Worm (Caenorhabditis elegans): Measurements from ENCODE around the gene ppgn-1.

ppgn-1 gene

ce11 chrIV:2307374-2307773 is 41.3 kb downstream of the ppgn-1 start:
- no peak for TF ChIP-seq elt-3 (tag; optimal IDR thresholded peaks at IDR 0.05)
- TF ChIP-seq egl-27 (tag; optimal IDR thresholded peaks at IDR 0.05) = no peak
- no peak for TF ChIP-seq nhr-12 (tag; optimal IDR thresholded peaks at IDR 0.05)
- no peak for TF ChIP-seq Y55F3AM.14 (GFP tag; optimal IDR thresholded peaks at IDR 0.05)
- no peak for TF ChIP-seq nhr-77 (tag; optimal IDR thresholded peaks at IDR 0.05)
- no peak for TF ChIP-seq R02D3.7 (tag; optimal IDR thresholded peaks at IDR 0.05)
- no peak for TF ChIP-seq ztf-11 (tag; optimal IDR thresholded peaks at IDR 0.05)
- no peak for TF ChIP-seq ceh-82 (tag; optimal IDR thresholded peaks at IDR 0.05)
- no peak for TF ChIP-seq unc-55 (GFP tag; optimal IDR thresholded peaks at IDR 0.05)
- TF ChIP-seq sem-4 (tag; optimal IDR thresholded peaks at IDR 0.05) = no peak
- TF ChIP-seq blmp-1 (tag; optimal IDR thresholded peaks at IDR 0.05; ENCODE audit: insufficient read depth) = no peak
- TF ChIP-seq sma-3 (GFP tag; optimal IDR thresholded peaks at IDR 0.05) = no peak
- TF ChIP-seq nhr-129 (tag; optimal IDR thresholded peaks at IDR 0.05) = no peak
- no peak for TF ChIP-seq mdl-1 (tag; optimal IDR thresholded peaks at IDR 0.05)
- no peak for TF ChIP-seq crh-2 (tag; optimal IDR thresholded peaks at IDR 0.05)
- TF ChIP-seq fos-1 (tag; optimal IDR thresholded peaks at IDR 0.05) = no peak
- TF ChIP-seq nhr-25 (tag; optimal IDR thresholded peaks at IDR 0.05) = no peak

DNA sequence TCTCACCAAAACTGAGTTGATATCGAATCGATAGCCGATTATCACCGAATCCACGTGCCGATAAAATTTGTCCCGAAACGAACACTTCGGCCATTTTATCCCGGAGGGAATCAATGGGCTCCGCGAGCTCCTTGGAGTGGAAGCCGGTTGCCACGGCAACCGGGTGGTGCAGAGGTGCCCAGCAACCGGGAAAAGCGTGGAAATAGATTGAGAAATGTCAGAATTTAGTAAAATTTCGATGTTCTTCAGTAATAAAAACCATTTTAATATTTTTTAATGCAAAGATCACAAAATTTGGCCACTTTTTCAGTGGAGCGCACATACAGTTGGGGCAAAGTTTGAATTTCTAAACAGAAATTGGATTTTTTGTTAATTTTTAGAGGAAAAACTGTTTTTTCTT is 42.3 kb downstream of the ppgn-1 start, which contains the start of gene mksr-2:
TSS of gene mksr-2 (minus strand) at position 101 of the 400 bp plus-strand sequence.
- no peak for TF ChIP-seq sma-3 (GFP tag; optimal IDR thresholded peaks at IDR 0.05)
- TF ChIP-seq nhr-10 (tag; optimal IDR thresholded peaks at IDR 0.05) = no peak
- TF ChIP-seq nhr-11 (tag; optimal IDR thresholded peaks at IDR 0.05) = no peak
- no peak for TF ChIP-seq unc-62 (GFP tag; optimal IDR thresholded peaks at IDR 0.05)
- no peak for TF ChIP-seq nhr-23 (tag; optimal IDR thresholded peaks at IDR 0.05)
- TF ChIP-seq R02D3.7 (tag; optimal IDR thresholded peaks at IDR 0.05) = no peak
- no peak for TF ChIP-seq ceh-82 (tag; optimal IDR thresholded peaks at IDR 0.05)
- no peak for TF ChIP-seq gmeb-1 (tag; optimal IDR thresholded peaks at IDR 0.05)
- no peak for TF ChIP-seq ztf-1 (GFP tag; conservative IDR thresholded peaks at IDR 0.05)
- TF ChIP-seq C34F6.9 (tag; optimal IDR thresholded peaks at IDR 0.05) = no peak
- no peak for TF ChIP-seq Y55F3AM.14 (GFP tag; optimal IDR thresholded peaks at IDR 0.05)
- TF ChIP-seq nhr-77 (tag; optimal IDR thresholded peaks at IDR 0.05) = no peak

ce11 chrIV:2300186-2300585 is 48.5 kb downstream of the ppgn-1 start, which contains the start of gene lin-1:
lin-1 (minus strand) TSS chrIV:2300286.
- TF ChIP-seq ztf-1 (GFP tag; conservative IDR thresholded peaks at IDR 0.05) = no peak
- no peak for TF ChIP-seq dmd-4 (tag; optimal IDR thresholded peaks at IDR 0.05)
- no peak for TF ChIP-seq unc-62 (GFP tag; optimal IDR thresholded peaks at IDR 0.05)
- no peak for TF ChIP-seq sma-9 (GFP tag; optimal IDR thresholded peaks at IDR 0.05)
- no peak for TF ChIP-seq sma-9 (tag; optimal IDR thresholded peaks at IDR 0.05)
- TF ChIP-seq lin-13 (GFP tag; optimal IDR thresholded peaks at IDR 0.05) = no peak
- TF ChIP-seq fos-1 (tag; optimal IDR thresholded peaks at IDR 0.05) = no peak
- TF ChIP-seq egl-27 (tag; optimal IDR thresholded peaks at IDR 0.05) = no peak
- TF ChIP-seq lin-39 (tag; optimal IDR thresholded peaks at IDR 0.05) = no peak
- TF ChIP-seq crh-2 (tag; optimal IDR thresholded peaks at IDR 0.05) = no peak
- TF ChIP-seq nhr-23 (tag; optimal IDR thresholded peaks at IDR 0.05) = no peak
- no peak for TF ChIP-seq F13H6.1 (tag; optimal IDR thresholded peaks at IDR 0.05)
- no peak for TF ChIP-seq skn-1 (tag; optimal IDR thresholded peaks at IDR 0.05)
- TF ChIP-seq nhr-77 (tag; optimal IDR thresholded peaks at IDR 0.05) = no peak
- TF ChIP-seq ZK546.5 (tag; optimal IDR thresholded peaks at IDR 0.05) = no peak
- no peak for TF ChIP-seq gmeb-1 (tag; optimal IDR thresholded peaks at IDR 0.05)
- TF ChIP-seq lsy-2 (tag; optimal IDR thresholded peaks at IDR 0.05) = no peak
- TF ChIP-seq zag-1 (tag; optimal IDR thresholded peaks at IDR 0.05) = no peak
- TF ChIP-seq ceh-82 (tag; optimal IDR thresholded peaks at IDR 0.05) = no peak
- no peak for TF ChIP-seq C34F6.9 (tag; optimal IDR thresholded peaks at IDR 0.05)
- no peak for TF ChIP-seq ztf-11 (tag; optimal IDR thresholded peaks at IDR 0.05)

ce11 chrIV:2298388-2298787 is 50.3 kb downstream of the ppgn-1 start:
- TF ChIP-seq zag-1 (tag; optimal IDR thresholded peaks at IDR 0.05) (no peak), ztf-11 (tag; optimal IDR thresholded peaks at IDR 0.05) (no peak), sma-9 (GFP tag; optimal IDR thresholded peaks at IDR 0.05) (no peak), sma-9 (tag; optimal IDR thresholded peaks at IDR 0.05) (no peak), peb-1 (tag; optimal IDR thresholded peaks at IDR 0.05) (no peak), nhr-237 (tag; optimal IDR thresholded peaks at IDR 0.05) (no peak), skn-1 (tag; optimal IDR thresholded peaks at IDR 0.05) (no peak), ceh-82 (tag; optimal IDR thresholded peaks at IDR 0.05) (no peak), fos-1 (tag; optimal IDR thresholded peaks at IDR 0.05) (no peak)
